Fruit fly (Drosophila melanogaster): Measurements from ENCODE around the gene tty.
A peak's percentile ranks its signal among the peaks of the same experiment; 100 is the strongest.

The tty gene

DNA sequence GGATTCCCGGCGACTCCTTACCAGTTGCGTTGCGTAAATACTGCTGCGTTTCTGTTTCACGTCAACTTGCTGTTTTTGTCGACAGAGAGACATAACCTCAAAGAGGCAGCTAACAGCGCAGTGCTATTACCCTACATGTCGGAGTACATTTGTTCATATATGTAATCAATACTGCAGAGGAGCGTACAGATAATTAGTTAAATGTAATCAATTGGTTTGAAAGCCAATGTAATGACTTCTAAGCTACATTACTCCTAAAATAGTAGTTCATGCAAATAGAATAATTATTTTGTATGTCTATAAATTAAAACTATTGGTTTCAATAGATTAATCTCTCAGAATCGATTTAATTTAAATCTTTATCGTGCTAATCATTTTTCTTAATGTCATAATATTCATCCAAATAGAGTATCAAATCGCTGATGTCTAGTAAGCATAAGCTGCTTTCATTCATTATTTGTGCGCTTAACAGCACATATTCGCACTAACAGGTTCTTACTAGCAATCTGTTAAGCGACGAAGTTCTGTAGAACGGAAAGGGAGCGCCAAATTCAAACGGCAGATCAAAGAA, 20.2 kb downstream of the tty start, which contains the start of the genes SLIRP1 and anox (continued):
- TF ChIP-seq CG5180 (GFP tag; optimal IDR thresholded peaks at IDR 0.05) (peak; percentile 63), Hr51 (GFP tag; optimal IDR thresholded peaks at IDR 0.05) (peak; percentile 39 to 92), usp (GFP tag; optimal IDR thresholded peaks at IDR 0.05) (no peak), CG13424 (tag; optimal IDR thresholded peaks at IDR 0.05) (peak; percentile 91), CG9797 (GFP tag; optimal IDR thresholded peaks at IDR 0.05) (peak; percentile 14), CG9817 (tag; optimal IDR thresholded peaks at IDR 0.05) (peak; percentile 85), Oaz (GFP tag; IDR thresholded peaks at IDR 0.05) (peak; percentile 57), CG3065 (GFP tag; optimal IDR thresholded peaks at IDR 0.05) (peak; percentile 73), CG14965 (GFP tag; optimal IDR thresholded peaks at IDR 0.05; ENCODE audit: borderline replicate concordance) (no peak), z (GFP tag; IDR thresholded peaks at IDR 0.05) (no peak), CG13123 (GFP tag; optimal IDR thresholded peaks at IDR 0.05) (peak; percentile 35), lmd (GFP tag; IDR thresholded peaks at IDR 0.05) (peak; percentile 88), ci (GFP tag; IDR thresholded peaks at IDR 0.05) (peak; percentile 63; the same call in 2 of the 3 replicates), sens (GFP tag) (peak; percentile 97), peb (GFP tag; IDR thresholded peaks at IDR 0.05) (peak; percentile 70), ash1 (GFP tag; optimal IDR thresholded peaks at IDR 0.05) (no peak), p53 (GFP tag; optimal IDR thresholded peaks at IDR 0.05) (peak; percentile 9), BEAF-32 (GFP tag; optimal IDR thresholded peaks at IDR 0.05) (peak; percentile 25), CG17361 (GFP tag; IDR thresholded peaks at IDR 0.05) (peak; percentile 95), Fer1 (GFP tag; optimal IDR thresholded peaks at IDR 0.05) (peak; percentile 87), mam (GFP tag; optimal IDR thresholded peaks at IDR 0.05) (peak; percentile 80), Hsf (GFP tag; optimal IDR thresholded peaks at IDR 0.05) (peak; percentile 89), knrl (GFP tag; IDR thresholded peaks at IDR 0.05; ENCODE audit: partially characterized antibody) (no peak), CG9437 (GFP tag; optimal IDR thresholded peaks at IDR 0.05) (peak; percentile 97), bigmax (GFP tag; optimal IDR thresholded peaks at IDR 0.05) (peak; percentile 98), oc (tag; optimal IDR thresholded peaks at IDR 0.05) (peak; percentile 74), zfh2 (GFP tag; optimal IDR thresholded peaks at IDR 0.05) (peak; percentile 75), pum (GFP tag; optimal IDR thresholded peaks at IDR 0.05) (peak; percentile 71), grn (GFP tag; optimal IDR thresholded peaks at IDR 0.05) (peak; percentile 39), otp (GFP tag; IDR thresholded peaks at IDR 0.05) (no peak), yki (optimal IDR thresholded peaks at IDR 0.05) (no peak), CG32772 (GFP tag; IDR thresholded peaks at IDR 0.05) (peak; percentile 71), CG34224 (GFP tag; IDR thresholded peaks at IDR 0.05; ENCODE audit: partially characterized antibody) (no peak), CG1792 (GFP tag; optimal IDR thresholded peaks at IDR 0.05) (peak; percentile 18), CG13624 (GFP tag; optimal IDR thresholded peaks at IDR 0.05) (peak; percentile 79), CG17328 (GFP tag; IDR thresholded peaks at IDR 0.05) (peak; percentile 64), CG10959 (GFP tag; IDR thresholded peaks at IDR 0.05) (no peak), CG16863 (GFP tag; optimal IDR thresholded peaks at IDR 0.05) (peak; percentile 78), kay (GFP tag; optimal IDR thresholded peaks at IDR 0.05) (peak; percentile 76), br (optimal IDR thresholded peaks at IDR 0.05) (no peak), lilli (GFP tag; optimal IDR thresholded peaks at IDR 0.05) (peak; percentile 90), dati (GFP tag; IDR thresholded peaks at IDR 0.05) (no peak), az2 (GFP tag; optimal IDR thresholded peaks at IDR 0.05) (peak; percentile 85), CG17912 (GFP tag; optimal IDR thresholded peaks at IDR 0.05) (no peak), Ssrp (tag; optimal IDR thresholded peaks at IDR 0.05) (peak; percentile 91), HmgZ (tag; optimal IDR thresholded peaks at IDR 0.05) (peak; percentile 88), Sin3A (optimal IDR thresholded peaks at IDR 0.05) (no peak), YL-1 (GFP tag; optimal IDR thresholded peaks at IDR 0.05) (peak; percentile 52), zfh1 (GFP tag; IDR thresholded peaks at IDR 0.05) (peak; percentile 62), NK7.1 (GFP tag; optimal IDR thresholded peaks at IDR 0.05) (peak; percentile 50), CTCF (GFP tag; optimal IDR thresholded peaks at IDR 0.05) (peak; percentile 36), Lhr (GFP tag; optimal IDR thresholded peaks at IDR 0.05) (peak; percentile 67), CG4328 (GFP tag; optimal IDR thresholded peaks at IDR 0.05) (peak; percentile 60)
